Fruit fly (Drosophila melanogaster): ENCODE data around the gene Jig.

Gene Jig

DNA sequence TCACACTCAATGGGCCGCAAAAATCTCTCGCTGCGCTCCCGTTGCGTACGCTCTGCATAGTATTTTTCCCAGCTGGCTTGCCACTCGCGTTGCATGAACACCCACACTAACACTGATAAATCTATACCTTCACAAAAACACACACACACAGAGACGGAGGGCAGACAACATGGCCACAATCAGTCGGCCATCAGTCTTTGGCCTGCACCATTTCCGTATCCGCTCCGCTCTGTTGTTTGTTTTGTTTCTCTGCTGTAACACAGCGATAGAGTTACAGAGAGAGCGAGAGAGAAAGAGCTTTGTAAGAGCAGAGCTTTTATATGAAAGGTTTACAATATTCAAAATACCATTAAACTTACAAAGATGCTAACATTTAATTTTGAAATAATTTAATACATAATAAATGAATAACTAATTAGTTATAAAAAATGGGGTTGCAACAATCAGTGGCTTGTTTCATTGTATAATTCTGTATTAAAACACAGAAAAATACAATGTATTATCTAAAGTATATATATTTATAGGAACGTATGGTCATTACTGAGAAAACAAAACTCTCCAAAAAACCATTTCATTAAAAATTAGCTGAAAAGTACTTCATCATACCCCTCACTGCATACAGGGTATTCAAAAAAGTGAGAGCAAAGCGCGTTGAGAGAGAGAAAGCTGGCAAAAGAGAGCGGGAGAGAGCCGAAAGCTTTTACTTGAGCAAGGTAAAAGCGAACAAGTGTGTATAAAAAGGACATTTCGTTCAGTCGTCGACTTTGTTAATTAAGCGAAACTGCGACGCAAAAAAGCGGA is 48.4 kb downstream of the Jig start, which contains the start of gene CG14853 (continued):
- TF ChIP-seq lab (GFP tag; optimal IDR thresholded peaks at IDR 0.05) (peak; percentile 69), Med (GFP tag) (peak; percentile 94), Atf-2 (GFP tag; optimal IDR thresholded peaks at IDR 0.05) (no peak), hth (optimal IDR thresholded peaks at IDR 0.05) (no peak), CG3065 (GFP tag; optimal IDR thresholded peaks at IDR 0.05) (peak; percentile 48), ab (GFP tag; optimal IDR thresholded peaks at IDR 0.05) (no peak), CrebB (tag; optimal IDR thresholded peaks at IDR 0.05) (peak; percentile 14), D (optimal IDR thresholded peaks at IDR 0.05) (no peak), D (GFP tag; optimal IDR thresholded peaks at IDR 0.05) (peak; percentile 52), btn (GFP tag; optimal IDR thresholded peaks at IDR 0.05) (peak; percentile 62), CG12155 (GFP tag; optimal IDR thresholded peaks at IDR 0.05) (peak; percentile 73), bsh (GFP tag; optimal IDR thresholded peaks at IDR 0.05) (peak in 1 of 2 experiments; percentile 88), ato (GFP tag; IDR thresholded peaks at IDR 0.05; ENCODE audit: partially characterized antibody) (no peak), CG15269 (tag; optimal IDR thresholded peaks at IDR 0.05) (peak; percentile 91), nom (GFP tag; optimal IDR thresholded peaks at IDR 0.05) (no peak), CG11085 (GFP tag; IDR thresholded peaks at IDR 0.05) (peak; percentile 14; the same call in 1 of the 2 replicates), C15 (GFP tag; IDR thresholded peaks at IDR 0.05) (no peak), E2f2 (GFP tag; IDR thresholded peaks at IDR 0.05) (peak; percentile 67; the same call in 1 of the 2 replicates), Pdp1 (GFP tag; optimal IDR thresholded peaks at IDR 0.05) (peak in 1 of 2 experiments; percentile 45), CG6765 (GFP tag; optimal IDR thresholded peaks at IDR 0.05) (peak; percentile 79), hb (GFP tag; IDR thresholded peaks at IDR 0.05; ENCODE audit: partially characterized antibody) (no peak), CG10654 (GFP tag; optimal IDR thresholded peaks at IDR 0.05) (peak; percentile 55), sens (GFP tag) (peak; percentile 86), nmo (GFP tag; optimal IDR thresholded peaks at IDR 0.05) (peak; percentile 85), usp (GFP tag; optimal IDR thresholded peaks at IDR 0.05) (no peak), CG11504 (tag; optimal IDR thresholded peaks at IDR 0.05) (peak; percentile 81), Xrp1 (GFP tag; IDR thresholded peaks at IDR 0.05) (peak; percentile 84), Ptx1 (GFP tag; IDR thresholded peaks at IDR 0.05) (peak; percentile 76), CG12659 (GFP tag; optimal IDR thresholded peaks at IDR 0.05) (peak; percentile 93), CG33213 (GFP tag; optimal IDR thresholded peaks at IDR 0.05) (no peak)
